Fruit fly (Drosophila melanogaster) whole organism, wandering third instar larva: Measurements from ENCODE around the gene syd.

ENCODE experiments used
- CG32264 ChIP-seq: fragments of 200-800 bp; sonication (Bioruptor generic); optimal IDR thresholded peaks from 2 replicates; lab custom pipeline; 2016; ENCODE audit warnings: missing biosample characterization, missing genetic modification characterization
- CG9705 ChIP-seq: fragments of 200-800 bp; sonication (Bioruptor generic); optimal IDR thresholded peaks from 2 replicates; lab custom pipeline; 2018; ENCODE audit warnings: missing biosample characterization, mild to moderate bottlenecking, missing genetic modification characterization
- CrebA ChIP-seq: fragments of 200-800 bp; sonication (Bioruptor generic); optimal IDR thresholded peaks from 2 replicates; lab custom pipeline; 2016; ENCODE audit warnings: missing biosample characterization, mild to moderate bottlenecking, missing genetic modification characterization, borderline replicate concordance
- Dfd ChIP-seq: fragments of >200 bp; optimal IDR thresholded peaks from 2 replicates; lab custom pipeline; 2017; ENCODE audit warnings: missing biosample characterization, missing genetic modification characterization
- Dif ChIP-seq: fragments of 200-275, 200-300 bp; sonication (Bioruptor generic); optimal IDR thresholded peaks from 2 replicates; lab custom pipeline; 2018; ENCODE audit warnings: missing biosample characterization, missing genetic modification characterization; ENCODE audit not compliant: partially characterized antibody
- HLH106 ChIP-seq: fragments of 200-800 bp; optimal IDR thresholded peaks from 3 replicates; lab custom pipeline; 2019; ENCODE audit warnings: missing biosample characterization, mild to moderate bottlenecking, missing genetic modification characterization, moderate library complexity
- Hnf4 ChIP-seq: fragments of 200-800 bp; sonication (Bioruptor generic); optimal IDR thresholded peaks from 2 replicates; lab custom pipeline; 2016; ENCODE audit warnings: missing biosample characterization, mild to moderate bottlenecking, missing genetic modification characterization
- Hr83 ChIP-seq: fragments of 200-300 bp; sonication (Bioruptor generic); optimal IDR thresholded peaks from 2 replicates; lab custom pipeline; 2016; ENCODE audit warnings: missing biosample characterization, mild to moderate bottlenecking, missing genetic modification characterization, moderate library complexity; ENCODE audit not compliant: poor library complexity, severe bottlenecking
- Mio ChIP-seq: sonication (Bioruptor generic); optimal IDR thresholded peaks from 2 replicates; lab custom pipeline; 2016; ENCODE audit warnings: missing biosample characterization, missing genetic modification characterization
- OdsH ChIP-seq: fragments of 200-800 bp; sonication (Bioruptor generic); optimal IDR thresholded peaks from 2 replicates; lab custom pipeline; 2016; ENCODE audit warnings: missing biosample characterization, mild to moderate bottlenecking, missing genetic modification characterization
- Rel ChIP-seq, 2 experiments: fragments of 200-800 bp; sonication (Bioruptor generic) in 1 of 2; optimal IDR thresholded peaks; 2 replicates in 1 of 2; 3 replicates in 1 of 2; lab custom pipeline; 2016 to 2019; ENCODE audit warnings: mild to moderate bottlenecking in 2 of 2, missing biosample characterization in 2 of 2, missing genetic modification characterization in 2 of 2, moderate library complexity in 1 of 2
- Sp1 ChIP-seq: fragments of 200-800 bp; sonication (Bioruptor generic); optimal IDR thresholded peaks from 3 replicates; lab custom pipeline; 2019; ENCODE audit warnings: missing biosample characterization, mild to moderate bottlenecking, missing genetic modification characterization, moderate library complexity
- Vsx2 ChIP-seq: fragments of 200-300, 225-300 bp; sonication (Bioruptor generic); optimal IDR thresholded peaks from 2 replicates; lab custom pipeline; 2018; ENCODE audit warnings: missing biosample characterization, missing genetic modification characterization; ENCODE audit not compliant: partially characterized antibody
- br ChIP-seq: fragments of 200-800 bp; sonication (Bioruptor generic); optimal IDR thresholded peaks from 2 replicates; lab custom pipeline; 2016; ENCODE audit warnings: missing biosample characterization, missing genetic modification characterization
- dl ChIP-seq, 2 experiments: fragments of 175-275, 200-275 bp in 1 of 2; fragments of 200-275 bp in 1 of 2; sonication (Bioruptor generic); optimal IDR thresholded peaks; lab custom pipeline; 2018; ENCODE audit warnings: mild to moderate bottlenecking in 2 of 2, missing biosample characterization in 2 of 2, missing genetic modification characterization in 2 of 2, moderate library complexity in 2 of 2; ENCODE audit not compliant: partially characterized antibody in 2 of 2, insufficient read depth in 1 of 2
- dsf ChIP-seq: sonication (Bioruptor generic); optimal IDR thresholded peaks from 2 replicates; lab custom pipeline; 2016; ENCODE audit warnings: missing biosample characterization, missing genetic modification characterization, borderline replicate concordance
- ey ChIP-seq: fragments of 200-800 bp; sonication (Bioruptor generic); optimal IDR thresholded peaks from 2 replicates; lab custom pipeline; 2016; ENCODE audit warnings: missing biosample characterization, missing genetic modification characterization
- foxo ChIP-seq, 2 experiments: fragments of 200-800 bp; sonication (Bioruptor generic); optimal IDR thresholded peaks; 2 replicates in 1 of 2; 3 replicates in 1 of 2; lab custom pipeline; 2016 to 2017; ENCODE audit warnings: missing biosample characterization in 2 of 2, missing genetic modification characterization in 2 of 2
- fru ChIP-seq: fragments of 200-800 bp; sonication (Bioruptor generic); optimal IDR thresholded peaks from 3 replicates; lab custom pipeline; 2016; ENCODE audit warnings: missing biosample characterization, mild to moderate bottlenecking, missing genetic modification characterization
- h ChIP-seq: fragments of 200-800 bp; sonication (Bioruptor generic); optimal IDR thresholded peaks from 3 replicates; lab custom pipeline; 2016; ENCODE audit warnings: missing biosample characterization, mild to moderate bottlenecking, missing genetic modification characterization
- jim ChIP-seq: fragments of 175-275, 200-325 bp; sonication (Bioruptor generic); optimal IDR thresholded peaks from 2 replicates; lab custom pipeline; 2016; ENCODE audit warnings: missing biosample characterization, mild to moderate bottlenecking, missing genetic modification characterization
- lola ChIP-seq: fragments of >200 bp; optimal IDR thresholded peaks from 2 replicates; lab custom pipeline; 2017; ENCODE audit warnings: missing biosample characterization, missing genetic modification characterization
- psq ChIP-seq: fragments of 200-800 bp; sonication (Bioruptor generic); optimal IDR thresholded peaks from 3 replicates; lab custom pipeline; 2017; ENCODE audit warnings: missing biosample characterization, mild to moderate bottlenecking, missing genetic modification characterization, moderate library complexity
- rgr ChIP-seq: fragments of 200-800 bp; sonication (Bioruptor generic); optimal IDR thresholded peaks from 3 replicates; lab custom pipeline; 2016; ENCODE audit warnings: missing biosample characterization, mild to moderate bottlenecking, missing genetic modification characterization
- sage ChIP-seq: fragments of 200-800 bp; sonication (Bioruptor generic); optimal IDR thresholded peaks from 2 replicates; lab custom pipeline; 2016; ENCODE audit warnings: missing biosample characterization, mild to moderate bottlenecking, missing genetic modification characterization
- sv ChIP-seq: fragments of 200-800 bp; sonication (Bioruptor generic); optimal IDR thresholded peaks from 3 replicates; lab custom pipeline; 2016; ENCODE audit warnings: missing biosample characterization, missing genetic modification characterization
- tai ChIP-seq: sonication (Bioruptor generic); optimal IDR thresholded peaks from 2 replicates; lab custom pipeline; 2016; ENCODE audit warnings: missing biosample characterization, missing genetic modification characterization
- usp ChIP-seq: fragments of >200 bp; optimal IDR thresholded peaks from 2 replicates; lab custom pipeline; 2017; ENCODE audit warnings: missing biosample characterization, missing genetic modification characterization

syd gene

dm6 chr3L:7940558-7941238 lies 4.8 kb upstream of the syd start:
- TF ChIP-seq CG9705 (GFP tag; lab: Kevin White, UChicago) (no peak), Dif (GFP tag; lab: Kevin White, UChicago) (no peak), CrebA (GFP tag; lab: Kevin White, UChicago) (peak; percentile 14)

- no peak for TF ChIP-seq CG32264
- TF ChIP-seq Sp1 (GFP tag; lab: Kevin White, UChicago) = no peak
- no peak for TF ChIP-seq usp
- TF ChIP-seq fru (GFP tag; lab: Kevin White, UChicago) = no peak
- no peak for TF ChIP-seq lola (GFP tag; lab: Kevin White, UChicago)
- TF ChIP-seq HLH106 (tag; lab: Kevin White, UChicago) = no peak
- TF ChIP-seq jim = no peak
- TF ChIP-seq foxo (GFP tag; optimal IDR thresholded peaks at IDR 0.05; lab: Kevin White, UChicago) = no peak
- no peak for TF ChIP-seq Mio (GFP tag; lab: Kevin White, UChicago)
- TF ChIP-seq dl (GFP tag; optimal IDR thresholded peaks at IDR 0.05; lab: Kevin White, UChicago; ENCODE audit: insufficient read depth in 1 of 2, partially characterized antibody in 2 of 2) = no peak
- no peak for TF ChIP-seq h (GFP tag; lab: Kevin White, UChicago)
Observed at dm6 chr3L:7938638-7939037, 2.7 kb upstream of the syd start.

- peak; percentile 78 for TF ChIP-seq psq (GFP tag; lab: Kevin White, UChicago)
- TF ChIP-seq tai = no peak
- no peak for TF ChIP-seq Hr83
- no peak for TF ChIP-seq sage (GFP tag; lab: Kevin White, UChicago)
- no peak for TF ChIP-seq usp
- no peak for TF ChIP-seq Hnf4 (GFP tag; lab: Kevin White, UChicago)
- no peak for TF ChIP-seq dl (GFP tag; optimal IDR thresholded peaks at IDR 0.05; lab: Kevin White, UChicago; ENCODE audit: insufficient read depth in 1 of 2, partially characterized antibody in 2 of 2)
- no peak for TF ChIP-seq Dfd
Observed at dm6 chr3L:7935409-7935932, 449 bp downstream of the syd start.

- TF ChIP-seq ey (GFP tag; lab: Kevin White, UChicago) (no peak), dsf (GFP tag; lab: Kevin White, UChicago) (no peak), usp (no peak), tai (no peak), rgr (GFP tag; lab: Kevin White, UChicago) (no peak), CG32264 (no peak), sv (no peak), Vsx2 (GFP tag; lab: Kevin White, UChicago) (no peak), br (no peak), OdsH (GFP tag; lab: Kevin White, UChicago) (no peak), jim (no peak), foxo (GFP tag; optimal IDR thresholded peaks at IDR 0.05; lab: Kevin White, UChicago) (no peak)
Observed at dm6 chr3L:7934857-7935256, 1.1 kb downstream of the syd start.

DNA sequence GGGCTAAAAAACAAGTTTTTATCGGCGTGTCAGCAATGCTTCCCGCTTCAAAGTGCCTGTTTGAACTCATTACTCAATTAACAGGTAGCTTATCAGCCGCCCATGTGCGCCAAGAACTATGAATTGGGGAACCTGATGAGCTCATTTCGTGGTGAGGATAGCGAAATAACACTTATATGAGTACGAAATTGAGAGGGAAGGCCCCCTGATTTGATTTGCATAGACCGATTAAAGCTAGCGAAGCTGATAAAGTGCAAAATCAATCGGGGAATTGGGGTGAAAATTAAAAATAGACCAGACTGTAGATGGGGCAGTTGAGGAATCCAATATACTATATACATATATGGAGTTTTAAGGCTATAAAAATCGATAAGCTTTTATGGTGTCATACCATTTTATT lies 1.7 kb downstream of the syd start:
- TF ChIP-seq br = no peak
- TF ChIP-seq Rel (GFP tag; optimal IDR thresholded peaks at IDR 0.05; lab: Kevin White, UChicago) = no peak
- peak; percentile 61 for TF ChIP-seq Rel (tag; optimal IDR thresholded peaks at IDR 0.05; lab: Kevin White, UChicago)
